Fruit fly (Drosophila melanogaster): Measurements from ENCODE around the gene CG15572.

DNA sequence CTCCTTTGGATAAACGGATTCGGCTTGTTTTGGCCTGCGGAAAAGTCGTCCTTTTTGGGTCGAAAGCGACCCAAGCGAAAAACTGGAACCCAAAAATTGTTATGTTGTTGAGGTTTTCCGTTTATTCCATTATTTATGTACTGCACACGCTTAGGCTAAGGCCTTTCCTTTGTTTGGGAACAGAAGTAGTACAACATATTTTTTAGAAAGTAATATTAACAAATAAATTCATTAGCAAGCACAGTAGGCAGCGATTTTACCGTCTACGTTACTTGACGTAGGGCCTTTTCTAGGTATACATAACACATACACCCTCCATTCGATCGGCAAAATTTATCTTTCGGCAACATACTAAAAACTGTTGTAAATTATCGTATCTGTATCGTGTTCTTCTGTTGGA is at the start of gene CG15572:
- TF ChIP-seq Hr4 (GFP tag; optimal IDR thresholded peaks at IDR 0.05) (no peak), fd85E (GFP tag; optimal IDR thresholded peaks at IDR 0.05) (no peak), CG11762 (GFP tag; optimal IDR thresholded peaks at IDR 0.05; ENCODE audit: insufficient read depth) (no peak), CG6163 (GFP tag; IDR thresholded peaks at IDR 0.05) (no peak), Lpt (GFP tag; optimal IDR thresholded peaks at IDR 0.05) (no peak), CG6854 (GFP tag; optimal IDR thresholded peaks at IDR 0.05) (no peak), CG3032 (tag; optimal IDR thresholded peaks at IDR 0.05) (no peak), Sox102F (GFP tag; optimal IDR thresholded peaks at IDR 0.05) (no peak), esn (GFP tag; optimal IDR thresholded peaks at IDR 0.05) (no peak), net (GFP tag; optimal IDR thresholded peaks at IDR 0.05) (no peak)

Measured in whole organism, prepupa.